Fruit fly (Drosophila melanogaster) whole organism, adult: ENCODE results near the gene CG2898.

Experiments used
- CG33017 ChIP-seq: fragments of 200-800 bp; sonication (Bioruptor generic); optimal IDR thresholded peaks from 2 replicates; lab custom pipeline; 2018; ENCODE audit warnings: missing biosample characterization, mild to moderate bottlenecking, missing genetic modification characterization, moderate library complexity
- CG7101 ChIP-seq: fragments of 200-800 bp; sonication (Bioruptor generic); optimal IDR thresholded peaks from 2 replicates; lab custom pipeline; 2018; ENCODE audit warnings: missing biosample characterization, mild to moderate bottlenecking, missing genetic modification characterization, moderate library complexity
- Clk ChIP-seq: fragments of 200-800 bp; sonication (Bioruptor generic); optimal IDR thresholded peaks from 2 replicates; lab custom pipeline; 2017; ENCODE audit warnings: missing biosample characterization, missing genetic modification characterization
- Crg-1 ChIP-seq: fragments of 200-800 bp; sonication (Bioruptor generic); optimal IDR thresholded peaks from 2 replicates; lab custom pipeline; 2016; ENCODE audit warnings: missing biosample characterization, missing genetic modification characterization
- bab1 ChIP-seq: fragments of 200-800 bp; sonication (Bioruptor generic); optimal IDR thresholded peaks from 3 replicates; lab custom pipeline; 2019; ENCODE audit warnings: missing biosample characterization, mild to moderate bottlenecking, missing genetic modification characterization, moderate library complexity
- cnc ChIP-seq, 2 experiments: fragments of >200 bp; optimal IDR thresholded peaks; 2 replicates each; lab custom pipeline; 2017
- kay ChIP-seq: fragments of 200-800 bp; sonication (Bioruptor generic); peaks from one replicate; lab custom pipeline; 2016; ENCODE audit warnings: missing biosample characterization, missing genetic modification characterization, borderline replicate concordance
- tj ChIP-seq: fragments of 200-800 bp; sonication (Bioruptor generic); optimal IDR thresholded peaks from 3 replicates; lab custom pipeline; 2017; ENCODE audit warnings: missing biosample characterization, mild to moderate bottlenecking, missing genetic modification characterization, moderate library complexity

dm6 chrX:10333352-10333751 is 41.8 kb upstream of the CG2898 start, which contains the start of gene CG43740:
- TF ChIP-seq bab1 (GFP tag; lab: Kevin White, UChicago) (no peak), tj (GFP tag; lab: Kevin White, UChicago) (no peak), CG7101 (no peak), Clk (GFP tag; lab: Kevin White, UChicago) (no peak), kay (no peak), Crg-1 (GFP tag; lab: Kevin White, UChicago) (no peak), CG33017 (tag; lab: Kevin White, UChicago) (no peak), cnc (optimal IDR thresholded peaks at IDR 0.05; lab: Kevin White, UChicago) (no peak)
